Fruit fly (Drosophila melanogaster) whole organism, embryonic: ENCODE data around the gene CG34291.
A peak's percentile ranks its signal among the peaks of the same experiment; 100 is the strongest.

Experiments
- CG10321 ChIP-seq: fragments of 200-800 bp; sonication (Bioruptor generic); IDR thresholded peaks from 2 replicates; pipeline ENCODE4 v1.3.6; 2022; ENCODE audit warnings: missing biosample characterization, missing genetic modification characterization
- CG10431 ChIP-seq: fragments of 200-800 bp; sonication (Bioruptor generic); optimal IDR thresholded peaks from 3 replicates; lab custom pipeline; 2018; ENCODE audit warnings: missing biosample characterization, mild to moderate bottlenecking, missing genetic modification characterization
- CG11560 ChIP-seq: fragments of 200-800 bp; sonication (Bioruptor generic); IDR thresholded peaks from 3 replicates; pipeline ENCODE4 v1.3.6; 2022; ENCODE audit warnings: missing biosample characterization, missing genetic modification characterization
- CG12236 ChIP-seq: fragments of 200-800 bp; sonication (Bioruptor generic); optimal IDR thresholded peaks from 2 replicates; lab custom pipeline; 2016; ENCODE audit warnings: missing biosample characterization, missing genetic modification characterization
- CG12299 ChIP-seq: fragments of 200-800 bp; sonication (Bioruptor generic); optimal IDR thresholded peaks from 2 replicates; lab custom pipeline; 2018; ENCODE audit warnings: missing biosample characterization, mild to moderate bottlenecking, missing genetic modification characterization
- CG13894 ChIP-seq: fragments of 200-800 bp; sonication (Bioruptor generic); optimal IDR thresholded peaks from 3 replicates; lab custom pipeline; 2018; ENCODE audit warnings: missing biosample characterization, mild to moderate bottlenecking, missing genetic modification characterization, moderate library complexity
- CG1603 ChIP-seq: fragments of 200-800 bp; sonication (Bioruptor generic); optimal IDR thresholded peaks from 2 replicates; lab custom pipeline; 2019; ENCODE audit warnings: missing biosample characterization, mild to moderate bottlenecking, missing genetic modification characterization, moderate library complexity
- CG16779 ChIP-seq: fragments of 200-800 bp; sonication (Bioruptor generic); IDR thresholded peaks from 2 replicates; pipeline ENCODE4 v1.3.6; 2022; ENCODE audit warnings: missing biosample characterization, missing genetic modification characterization
- CG17612 ChIP-seq: fragments of 200-800 bp; sonication (Bioruptor generic); IDR thresholded peaks from 2 replicates; pipeline ENCODE4 v1.3.6; 2022; ENCODE audit warnings: missing biosample characterization, missing genetic modification characterization
- CG17829 ChIP-seq: fragments of 200-800 bp; optimal IDR thresholded peaks from 2 replicates; lab custom pipeline; 2019; ENCODE audit warnings: missing biosample characterization, mild to moderate bottlenecking, missing genetic modification characterization, moderate library complexity
- CG18011 ChIP-seq: fragments of 200-800 bp; sonication (Bioruptor generic); optimal IDR thresholded peaks from 2 replicates; lab custom pipeline; 2017; ENCODE audit warnings: missing biosample characterization, missing genetic modification characterization, mild to moderate bottlenecking, moderate library complexity, missing genotype
- CG18262 ChIP-seq: fragments of 200-800 bp; optimal IDR thresholded peaks from 3 replicates; lab custom pipeline; 2019; ENCODE audit warnings: missing biosample characterization, mild to moderate bottlenecking, missing genetic modification characterization, moderate library complexity
- CG2120 ChIP-seq: fragments of 200-800 bp; sonication (Bioruptor generic); optimal IDR thresholded peaks from 3 replicates; lab custom pipeline; 2016; ENCODE audit warnings: missing biosample characterization, missing genetic modification characterization
- CG34376 ChIP-seq: fragments of 200-800 bp; sonication (Bioruptor generic); optimal IDR thresholded peaks from 2 replicates; lab custom pipeline; 2018; ENCODE audit warnings: missing biosample characterization, mild to moderate bottlenecking, missing genetic modification characterization
- CG6254 ChIP-seq: fragments of 200-800 bp; sonication (Bioruptor generic); optimal IDR thresholded peaks from 3 replicates; lab custom pipeline; 2017; ENCODE audit warnings: mild to moderate bottlenecking, missing biosample characterization, missing genetic modification reagents, missing genetic modification characterization
- CG7786 ChIP-seq: fragments of 200-800 bp; sonication (Bioruptor generic); optimal IDR thresholded peaks from 2 replicates; lab custom pipeline; 2016; ENCODE audit warnings: missing biosample characterization, missing genetic modification characterization
- CG9727 ChIP-seq: fragments of 200-800 bp; sonication (Bioruptor generic); optimal IDR thresholded peaks from 3 replicates; lab custom pipeline; 2017; ENCODE audit warnings: missing biosample characterization, mild to moderate bottlenecking, missing genetic modification characterization
- CG9817 ChIP-seq: fragments of 200-800 bp; sonication (Bioruptor generic); optimal IDR thresholded peaks from 2 replicates; lab custom pipeline; 2018; ENCODE audit warnings: missing biosample characterization, mild to moderate bottlenecking, missing genetic modification characterization, moderate library complexity
- Camta ChIP-seq: fragments of 200-800 bp; sonication (Bioruptor generic); optimal IDR thresholded peaks from 2 replicates; lab custom pipeline; 2016; ENCODE audit warnings: missing biosample characterization, missing genetic modification characterization
- E2f2 ChIP-seq: fragments of 200-800 bp; sonication (Bioruptor generic); IDR thresholded peaks from 2 replicates; pipeline ENCODE4 v1.3.6; 2022; ENCODE audit warnings: missing biosample characterization, missing genetic modification characterization
- Lhr ChIP-seq: fragments of 200-800 bp; sonication (Bioruptor generic); optimal IDR thresholded peaks from 3 replicates; lab custom pipeline; 2017; ENCODE audit warnings: mild to moderate bottlenecking, missing biosample characterization, missing genetic modification reagents, missing genetic modification characterization
- NC2α ChIP-seq: fragments of 200-800 bp; sonication (Bioruptor generic); optimal IDR thresholded peaks from 2 replicates; lab custom pipeline; 2016; ENCODE audit warnings: missing biosample characterization, missing genetic modification characterization
- Nf-YB ChIP-seq: fragments of 200-800 bp; sonication (Bioruptor generic); optimal IDR thresholded peaks from 3 replicates; lab custom pipeline; 2019; ENCODE audit warnings: missing biosample characterization, mild to moderate bottlenecking, missing genetic modification characterization, moderate library complexity
- Rx ChIP-seq: fragments of 200-800 bp; sonication (Bioruptor generic); IDR thresholded peaks from 2 replicates; pipeline ENCODE4 v1.3.6; 2022; ENCODE audit warnings: missing biosample characterization, missing genetic modification characterization
- Sox100B ChIP-seq: fragments of 200-800 bp; sonication (Bioruptor generic); optimal IDR thresholded peaks from 3 replicates; lab custom pipeline; 2018; ENCODE audit warnings: missing biosample characterization, mild to moderate bottlenecking, missing genetic modification characterization
- Tbp ChIP-seq: fragments of >200 bp; optimal IDR thresholded peaks from 2 replicates; lab custom pipeline; 2018; ENCODE audit warnings: missing biosample characterization, missing genetic modification characterization
- Xrp1 ChIP-seq: fragments of 200-800 bp; sonication (Bioruptor generic); IDR thresholded peaks from 2 replicates; pipeline ENCODE4 v1.3.6; 2022; ENCODE audit warnings: missing biosample characterization, missing genetic modification characterization
- bcd ChIP-seq: fragments of 200-800 bp; sonication (Bioruptor generic); optimal IDR thresholded peaks from 2 replicates; lab custom pipeline; 2017; ENCODE audit warnings: missing biosample characterization, mild to moderate bottlenecking, missing genetic modification characterization
- cas ChIP-seq: fragments of 200-800 bp; sonication (Bioruptor generic); IDR thresholded peaks from 2 replicates; pipeline ENCODE4 v1.3.6; 2022; ENCODE audit warnings: missing biosample characterization, missing genetic modification characterization
- chinmo ChIP-seq: fragments of 200-800 bp; sonication (Bioruptor generic); IDR thresholded peaks from 4 replicates; pipeline ENCODE4 v1.3.6; 2022; ENCODE audit warnings: missing biosample characterization, missing genetic modification characterization; ENCODE audit not compliant: partially characterized antibody
- crc ChIP-seq: fragments of 200-800 bp; sonication (Bioruptor generic); optimal IDR thresholded peaks from 2 replicates; lab custom pipeline; 2016; ENCODE audit warnings: missing biosample characterization, missing genetic modification characterization
- croc ChIP-seq: fragments of 200-800 bp; sonication (Bioruptor generic); conservative IDR thresholded peaks from 3 replicates; pipeline ENCODE4 v1.3.6; 2022; ENCODE audit warnings: missing biosample characterization, missing genetic modification characterization
- dmrt11E ChIP-seq: fragments of 200-800 bp; sonication (Bioruptor generic); optimal IDR thresholded peaks from 3 replicates; lab custom pipeline; 2018; ENCODE audit warnings: missing biosample characterization, mild to moderate bottlenecking, missing genetic modification characterization, moderate library complexity
- ems ChIP-seq: fragments of 200-800 bp; sonication (Bioruptor generic); optimal IDR thresholded peaks from 3 replicates; lab custom pipeline; 2016; ENCODE audit warnings: missing biosample characterization, missing genetic modification characterization
- exex ChIP-seq: fragments of 200-800 bp; sonication (Bioruptor generic); optimal IDR thresholded peaks from 4 replicates; lab custom pipeline; 2018; ENCODE audit warnings: missing biosample characterization, mild to moderate bottlenecking, missing genetic modification characterization, moderate library complexity
- fd102C ChIP-seq: fragments of 200-800 bp; sonication (Bioruptor generic); optimal IDR thresholded peaks from 2 replicates; lab custom pipeline; 2018; ENCODE audit warnings: missing biosample characterization, mild to moderate bottlenecking, missing genetic modification characterization, moderate library complexity
- gce ChIP-seq: fragments of 200-800 bp; sonication (Bioruptor generic); IDR thresholded peaks from 3 replicates; pipeline ENCODE4 v1.3.6; 2022; ENCODE audit warnings: missing biosample characterization, missing genetic modification characterization
- hbn ChIP-seq: fragments of 200-800 bp; sonication (Bioruptor generic); IDR thresholded peaks from 2 replicates; pipeline ENCODE4 v1.3.6; 2022; ENCODE audit warnings: missing biosample characterization, missing genetic modification characterization; ENCODE audit not compliant: partially characterized antibody
- kni ChIP-seq: fragments of 200-800 bp; sonication (Bioruptor generic); optimal IDR thresholded peaks from 3 replicates; lab custom pipeline; 2017; ENCODE audit warnings: mild to moderate bottlenecking, missing biosample characterization, missing genetic modification reagents, missing genetic modification characterization
- knrl ChIP-seq: fragments of 200-800 bp; sonication (Bioruptor generic); IDR thresholded peaks from 3 replicates; pipeline ENCODE4 v1.3.6; 2022; ENCODE audit warnings: missing biosample characterization, missing genetic modification characterization; ENCODE audit not compliant: partially characterized antibody
- mirr ChIP-seq: fragments of 200-800 bp; sonication (Bioruptor generic); optimal IDR thresholded peaks from 3 replicates; lab custom pipeline; 2018; ENCODE audit warnings: missing biosample characterization, mild to moderate bottlenecking, missing genetic modification characterization
- nerfin-1 ChIP-seq: fragments of 200-800 bp; sonication (Bioruptor generic); optimal IDR thresholded peaks from 3 replicates; lab custom pipeline; 2019; ENCODE audit warnings: missing biosample characterization, mild to moderate bottlenecking, missing genetic modification characterization, moderate library complexity
- prd ChIP-seq, 3 experiments: fragments of >200 bp in 2 of 3; fragments of 200-800 bp in 1 of 3; sonication (Bioruptor generic) in 1 of 3; optimal IDR thresholded peaks in 2 of 3; IDR thresholded peaks in 1 of 3; 2 replicates in 2 of 3; 3 replicates in 1 of 3; pipeline versions ENCODE4 v1.3.6 to Lab custom; 2017 to 2022; ENCODE audit warnings: missing biosample characterization in 1 of 3, missing genetic modification characterization in 1 of 3
- pros ChIP-seq: fragments of 200-800 bp; sonication (Bioruptor generic); optimal IDR thresholded peaks from 3 replicates; lab custom pipeline; 2019; ENCODE audit warnings: missing biosample characterization, mild to moderate bottlenecking, missing genetic modification characterization, moderate library complexity
- sens ChIP-seq: fragments of 200-800 bp; sonication (Bioruptor generic); peaks from one replicate; lab custom pipeline; 2016; ENCODE audit warnings: missing biosample characterization, missing genetic modification characterization
- tap ChIP-seq: fragments of 200-800 bp; optimal IDR thresholded peaks from 3 replicates; lab custom pipeline; 2019; ENCODE audit warnings: missing biosample characterization, mild to moderate bottlenecking, missing genetic modification characterization, moderate library complexity
- tio ChIP-seq: fragments of 200-800 bp; sonication (Bioruptor generic); optimal IDR thresholded peaks from 2 replicates; lab custom pipeline; 2017; ENCODE audit warnings: missing biosample characterization, missing genetic modification characterization, inconsistent platforms
- trh ChIP-seq: fragments of 200-800 bp; sonication (Bioruptor generic); optimal IDR thresholded peaks from 2 replicates; lab custom pipeline; 2016; ENCODE audit warnings: missing biosample characterization, missing genetic modification characterization
- tup ChIP-seq: fragments of 200-800 bp; sonication (Bioruptor generic); optimal IDR thresholded peaks from 2 replicates; lab custom pipeline; 2016; ENCODE audit warnings: missing biosample characterization, mild to moderate bottlenecking, missing genetic modification characterization, moderate library complexity
- z ChIP-seq: fragments of 200-800 bp; sonication (Bioruptor generic); IDR thresholded peaks from 3 replicates; pipeline ENCODE4 v1.3.6; 2022; ENCODE audit warnings: missing biosample characterization, missing genetic modification characterization

Gene CG34291

DNA sequence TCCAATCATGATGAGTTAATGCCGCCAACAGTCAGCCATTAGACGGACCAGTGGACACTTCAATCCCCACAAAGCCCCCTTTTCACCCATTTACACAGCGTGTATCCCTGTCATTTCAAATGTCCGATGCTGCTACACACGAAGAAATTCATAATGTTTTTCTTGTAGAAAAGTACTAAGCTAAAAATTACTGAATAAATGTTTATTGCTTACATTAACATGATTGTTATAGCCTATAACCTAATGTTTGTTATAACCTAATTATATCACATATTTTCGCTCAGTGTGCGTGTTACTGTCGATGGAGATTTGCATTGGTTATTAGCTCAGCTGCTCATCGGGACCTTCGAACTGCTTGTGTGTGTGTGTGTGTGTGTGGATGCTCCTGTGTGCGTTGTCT, 11.0 kb upstream of the CG34291 start (continued):
- TF ChIP-seq CG2120 (peak; percentile 20), cas (GFP tag; lab: Robert Waterston, UW) (no peak), dmrt11E (tag; lab: Kevin White, UChicago) (no peak), CG6254 (no peak), trh (GFP tag; lab: Kevin White, UChicago) (peak; percentile 41), CG13894 (tag; lab: Kevin White, UChicago) (no peak), Nf-YB (GFP tag; lab: Kevin White, UChicago) (no peak), Sox100B (GFP tag; lab: Kevin White, UChicago) (no peak), Camta (GFP tag; lab: Kevin White, UChicago) (no peak), CG10321 (GFP tag; lab: Robert Waterston, UW) (no peak), nerfin-1 (tag; lab: Kevin White, UChicago) (no peak), Lhr (GFP tag; lab: Kevin White, UChicago) (no peak), CG16779 (GFP tag; lab: Robert Waterston, UW) (no peak), CG17829 (tag; lab: Kevin White, UChicago) (no peak), exex (tag; lab: Kevin White, UChicago) (no peak), Xrp1 (GFP tag; lab: Robert Waterston, UW) (peak; percentile 45; the same call in 1 of the 2 replicates), z (GFP tag; lab: Robert Waterston, UW) (no peak), ems (GFP tag; lab: Kevin White, UChicago) (no peak), gce (GFP tag; lab: Robert Waterston, UW) (peak; percentile 23; the same call in 1 of the 3 replicates), CG18011 (no peak), tio (GFP tag; lab: Kevin White, UChicago) (no peak), chinmo (GFP tag; lab: Robert Waterston, UW) (no peak), CG18262 (peak; percentile 39), CG10431 (GFP tag; lab: Kevin White, UChicago) (no peak), CG11560 (tag; lab: Robert Waterston, UW) (no peak), crc (GFP tag; lab: Kevin White, UChicago) (no peak), pros (GFP tag; lab: Kevin White, UChicago) (no peak), CG9817 (tag; lab: Kevin White, UChicago) (no peak), CG9727 (peak; percentile 25), tap (tag; lab: Kevin White, UChicago) (peak; percentile 23), Tbp (GFP tag; lab: Kevin White, UChicago) (no peak), bcd (GFP tag; lab: Kevin White, UChicago) (peak; percentile 18), sens (GFP tag; lab: Kevin White, UChicago) (peak; percentile 84), CG34376 (GFP tag; lab: Kevin White, UChicago) (no peak), hbn (no peak), tup (GFP tag; lab: Kevin White, UChicago) (no peak), CG12299 (tag; lab: Kevin White, UChicago) (no peak), knrl (GFP tag; lab: Robert Waterston, UW) (no peak), CG12236 (GFP tag; lab: Kevin White, UChicago) (no peak), CG1603 (peak; percentile 83), NC2α (GFP tag; lab: Kevin White, UChicago) (no peak), mirr (no peak), CG7786 (peak; percentile 14), fd102C (GFP tag; lab: Kevin White, UChicago) (no peak), E2f2 (GFP tag; lab: Robert Waterston, UW) (no peak), croc (GFP tag; lab: Robert Waterston, UW) (no peak; the same call in 2 of the 3 replicates), kni (GFP tag; lab: Kevin White, UChicago) (no peak), CG17612 (GFP tag; lab: Robert Waterston, UW) (no peak), Rx (GFP tag; lab: Robert Waterston, UW) (no peak), prd (optimal IDR thresholded peaks at IDR 0.05; lab: Kevin White, UChicago) (no peak), prd (GFP tag; IDR thresholded peaks at IDR 0.05; lab: Robert Waterston, UW) (peak; percentile 70; the same call in 2 of the 3 replicates)
